Fruit fly (Drosophila melanogaster) whole organism, prepupa: ENCODE data around the gene CG14543.

Experiments
- Blimp-1 ChIP-seq: fragments of 200-800 bp; sonication (Bioruptor generic); optimal IDR thresholded peaks from 3 replicates; lab custom pipeline; 2017; ENCODE audit warnings: missing biosample characterization, missing genetic modification characterization, mild to moderate bottlenecking, moderate library complexity, missing genetic modification reagents
- CG10669 ChIP-seq: fragments of 200-800 bp; sonication (Bioruptor generic); optimal IDR thresholded peaks from 3 replicates; lab custom pipeline; 2018; ENCODE audit warnings: missing biosample characterization, mild to moderate bottlenecking, missing genetic modification characterization, moderate library complexity
- CG11762 ChIP-seq: fragments of 200-800 bp; sonication (Bioruptor generic); optimal IDR thresholded peaks from 3 replicates; lab custom pipeline; 2016; ENCODE audit warnings: missing biosample characterization, missing genetic modification characterization; ENCODE audit not compliant: insufficient read depth
- CG11902 ChIP-seq: fragments of 200-800 bp; sonication (Bioruptor generic); optimal IDR thresholded peaks from 3 replicates; lab custom pipeline; 2016; ENCODE audit warnings: missing biosample characterization, missing genetic modification characterization
- CG15336 ChIP-seq: fragments of 200-800 bp; sonication (Bioruptor generic); IDR thresholded peaks from 2 replicates; pipeline ENCODE4 v1.3.6; 2022; ENCODE audit warnings: missing biosample characterization, missing genetic modification characterization
- CG1621 ChIP-seq: fragments of 200-800 bp; sonication (Bioruptor generic); optimal IDR thresholded peaks from 3 replicates; lab custom pipeline; 2018; ENCODE audit warnings: missing biosample characterization, mild to moderate bottlenecking, missing genetic modification characterization
- CG16779 ChIP-seq: fragments of 200-800 bp; sonication (Bioruptor generic); optimal IDR thresholded peaks from 3 replicates; lab custom pipeline; 2017; ENCODE audit warnings: missing biosample characterization, mild to moderate bottlenecking, missing genetic modification characterization
- CG3032 ChIP-seq: fragments of 200-800 bp; optimal IDR thresholded peaks from 2 replicates; lab custom pipeline; 2019; ENCODE audit warnings: missing biosample characterization, mild to moderate bottlenecking, missing genetic modification characterization, moderate library complexity
- CG31627 ChIP-seq: fragments of 200-800 bp; sonication (Bioruptor generic); optimal IDR thresholded peaks from 3 replicates; lab custom pipeline; 2016; ENCODE audit warnings: missing biosample characterization, missing genetic modification characterization
- CG34406 ChIP-seq: fragments of 200-800 bp; sonication (Bioruptor generic); optimal IDR thresholded peaks from 3 replicates; lab custom pipeline; 2016; ENCODE audit warnings: missing biosample characterization, missing genetic modification characterization
- CG3919 ChIP-seq: fragments of 200-800 bp; sonication (Bioruptor generic); optimal IDR thresholded peaks from 3 replicates; lab custom pipeline; 2016; ENCODE audit warnings: missing biosample characterization, missing genetic modification characterization
- CG4318 ChIP-seq: fragments of 200-800 bp; sonication (Bioruptor generic); optimal IDR thresholded peaks from 3 replicates; lab custom pipeline; 2017; ENCODE audit warnings: missing biosample characterization, mild to moderate bottlenecking, missing genetic modification characterization
- CG6163 ChIP-seq: fragments of 200-800 bp; sonication (Bioruptor generic); IDR thresholded peaks from 3 replicates; pipeline ENCODE4 v1.3.6; 2022; ENCODE audit warnings: missing biosample characterization, missing genetic modification characterization
- CG6276 ChIP-seq: fragments of 200-800 bp; sonication (Bioruptor generic); optimal IDR thresholded peaks from 2 replicates; lab custom pipeline; 2017; ENCODE audit warnings: missing biosample characterization, mild to moderate bottlenecking, missing genetic modification characterization
- CG6792 ChIP-seq: fragments of 200-800 bp; sonication (Bioruptor generic); optimal IDR thresholded peaks from 3 replicates; lab custom pipeline; 2016; ENCODE audit warnings: missing biosample characterization, missing genetic modification characterization
- CG6808 ChIP-seq: fragments of 200-800 bp; sonication (Bioruptor generic); optimal IDR thresholded peaks from 3 replicates; lab custom pipeline; 2017; ENCODE audit warnings: missing biosample characterization, missing genetic modification characterization, mild to moderate bottlenecking, moderate library complexity, missing genetic modification reagents
- CG8119 ChIP-seq: fragments of 200-800 bp; sonication (Bioruptor generic); IDR thresholded peaks from 3 replicates; pipeline ENCODE4 v1.3.6; 2022; ENCODE audit warnings: missing biosample characterization, missing genetic modification characterization
- CG8319 ChIP-seq: fragments of 200-800 bp; sonication (Bioruptor generic); optimal IDR thresholded peaks from 3 replicates; lab custom pipeline; 2016; ENCODE audit warnings: missing biosample characterization, missing genetic modification characterization
- CG9139 ChIP-seq: fragments of 200-800 bp; sonication (Bioruptor generic); optimal IDR thresholded peaks from 3 replicates; lab custom pipeline; 2017; ENCODE audit warnings: missing biosample characterization, mild to moderate bottlenecking, missing genetic modification characterization
- Eip75B ChIP-seq: fragments of 200-800 bp; sonication (Bioruptor generic); optimal IDR thresholded peaks from 3 replicates; lab custom pipeline; 2016; ENCODE audit warnings: missing biosample characterization, missing genetic modification characterization
- Eip78C ChIP-seq: fragments of 200-800 bp; sonication (Bioruptor generic); peaks from one replicate; lab custom pipeline; 2016; ENCODE audit warnings: missing biosample characterization, missing genetic modification characterization
- Eip93F ChIP-seq: fragments of 200-800 bp; sonication (Bioruptor generic); optimal IDR thresholded peaks from 2 replicates; lab custom pipeline; 2016; ENCODE audit warnings: missing biosample characterization, mild to moderate bottlenecking, missing genetic modification characterization
- Ets21C ChIP-seq: fragments of 200-800 bp; sonication (Bioruptor generic); optimal IDR thresholded peaks from 3 replicates; lab custom pipeline; 2016; ENCODE audit warnings: missing biosample characterization, missing genetic modification characterization
- Ets96B ChIP-seq: fragments of 200-800 bp; optimal IDR thresholded peaks from 2 replicates; lab custom pipeline; 2019; ENCODE audit warnings: missing biosample characterization, mild to moderate bottlenecking, missing genetic modification characterization, moderate library complexity
- Hr38 ChIP-seq: sonication (Bioruptor generic); optimal IDR thresholded peaks from 2 replicates; lab custom pipeline; 2016; ENCODE audit warnings: missing biosample characterization, missing genetic modification characterization
- Hr39 ChIP-seq: fragments of 200-800 bp; sonication (Bioruptor generic); optimal IDR thresholded peaks from 2 replicates; lab custom pipeline; 2016; ENCODE audit warnings: missing biosample characterization, missing genetic modification characterization
- Hr4 ChIP-seq: fragments of 200-800 bp; sonication (Bioruptor generic); optimal IDR thresholded peaks from 3 replicates; lab custom pipeline; 2016; ENCODE audit warnings: missing biosample characterization, missing genetic modification characterization
- Lpt ChIP-seq: fragments of 200-800 bp; sonication (Bioruptor generic); optimal IDR thresholded peaks from 3 replicates; lab custom pipeline; 2016; ENCODE audit warnings: missing biosample characterization, missing genetic modification characterization
- Met ChIP-seq: fragments of 200-800 bp; sonication (Bioruptor generic); optimal IDR thresholded peaks from 3 replicates; lab custom pipeline; 2016; ENCODE audit warnings: missing biosample characterization, missing genetic modification characterization
- Smox ChIP-seq: fragments of 200-800 bp; sonication (Bioruptor generic); optimal IDR thresholded peaks from 3 replicates; lab custom pipeline; 2016; ENCODE audit warnings: missing biosample characterization, missing genetic modification characterization
- Sox14 ChIP-seq: fragments of 200-800 bp; sonication (Bioruptor generic); optimal IDR thresholded peaks from 3 replicates; lab custom pipeline; 2016; ENCODE audit warnings: missing biosample characterization, missing genetic modification characterization
- Sox15 ChIP-seq: fragments of 200-800 bp; sonication (Bioruptor generic); optimal IDR thresholded peaks from 3 replicates; lab custom pipeline; 2016; ENCODE audit warnings: missing biosample characterization, missing genetic modification characterization
- achi ChIP-seq: fragments of 200-800 bp; sonication (Bioruptor generic); optimal IDR thresholded peaks from 3 replicates; lab custom pipeline; 2016; ENCODE audit warnings: missing biosample characterization, missing genetic modification characterization
- dac ChIP-seq: fragments of 200-800 bp; sonication (Bioruptor generic); optimal IDR thresholded peaks from 2 replicates; lab custom pipeline; 2017; ENCODE audit warnings: missing biosample characterization, mild to moderate bottlenecking, missing genetic modification characterization
- dsx ChIP-seq: fragments of 200-800 bp; optimal IDR thresholded peaks from 3 replicates; lab custom pipeline; 2019; ENCODE audit warnings: missing biosample characterization, mild to moderate bottlenecking, missing genetic modification characterization, moderate library complexity; ENCODE audit not compliant: poor library complexity, severe bottlenecking
- eg ChIP-seq: fragments of 200-800 bp; sonication (Bioruptor generic); IDR thresholded peaks from 3 replicates; pipeline ENCODE4 v1.3.6; 2022; ENCODE audit warnings: missing biosample characterization, missing genetic modification characterization
- esn ChIP-seq: fragments of 200-800 bp; sonication (Bioruptor generic); optimal IDR thresholded peaks from 2 replicates; lab custom pipeline; 2016; ENCODE audit warnings: missing biosample characterization, mild to moderate bottlenecking, missing genetic modification characterization, moderate library complexity
- fd59A ChIP-seq: fragments of 200-800 bp; sonication (Bioruptor generic); optimal IDR thresholded peaks from 2 replicates; lab custom pipeline; 2017; ENCODE audit warnings: missing biosample characterization, mild to moderate bottlenecking, missing genetic modification characterization, missing genetic modification reagents
- fd85E ChIP-seq: fragments of 200-800 bp; sonication (Bioruptor generic); optimal IDR thresholded peaks from 3 replicates; lab custom pipeline; 2016; ENCODE audit warnings: missing biosample characterization, missing genetic modification characterization
- fkh ChIP-seq: fragments of 200-800 bp; sonication (Bioruptor generic); optimal IDR thresholded peaks from 3 replicates; lab custom pipeline; 2017; ENCODE audit warnings: missing biosample characterization, mild to moderate bottlenecking, missing genetic modification characterization, moderate library complexity
- net ChIP-seq: fragments of 200-800 bp; sonication (Bioruptor generic); optimal IDR thresholded peaks from 3 replicates; lab custom pipeline; 2016; ENCODE audit warnings: missing biosample characterization, missing genetic modification characterization
- pdm3 ChIP-seq: fragments of 200-800 bp; sonication (Bioruptor generic); optimal IDR thresholded peaks from 3 replicates; lab custom pipeline; 2016; ENCODE audit warnings: missing biosample characterization, missing genetic modification characterization
- salr ChIP-seq, 2 experiments: fragments of 200-800 bp; sonication (Bioruptor generic); optimal IDR thresholded peaks; 3 replicates each; lab custom pipeline; 2016 to 2018; ENCODE audit warnings: missing biosample characterization in 2 of 2, missing genetic modification characterization in 2 of 2, mild to moderate bottlenecking in 1 of 2
- spab ChIP-seq: fragments of 200-800 bp; sonication (Bioruptor generic); optimal IDR thresholded peaks from 2 replicates; lab custom pipeline; 2017; ENCODE audit warnings: missing biosample characterization, mild to moderate bottlenecking, missing genetic modification characterization, missing genetic modification reagents
- ss ChIP-seq, 2 experiments: fragments of 200-800 bp; sonication (Bioruptor generic); optimal IDR thresholded peaks; 2 replicates in 1 of 2; 3 replicates in 1 of 2; lab custom pipeline; 2017 to 2018; ENCODE audit warnings: mild to moderate bottlenecking in 2 of 2, missing biosample characterization in 2 of 2, missing genetic modification characterization in 2 of 2, moderate library complexity in 1 of 2
- topi ChIP-seq: fragments of 200-800 bp; sonication (Bioruptor generic); optimal IDR thresholded peaks from 3 replicates; lab custom pipeline; 2016; ENCODE audit warnings: missing biosample characterization, missing genetic modification characterization
- vri ChIP-seq: fragments of 200-800 bp; sonication (Bioruptor generic); optimal IDR thresholded peaks from 3 replicates; lab custom pipeline; 2016; ENCODE audit warnings: missing biosample characterization, mild to moderate bottlenecking, missing genetic modification characterization

CG14543 gene

DNA sequence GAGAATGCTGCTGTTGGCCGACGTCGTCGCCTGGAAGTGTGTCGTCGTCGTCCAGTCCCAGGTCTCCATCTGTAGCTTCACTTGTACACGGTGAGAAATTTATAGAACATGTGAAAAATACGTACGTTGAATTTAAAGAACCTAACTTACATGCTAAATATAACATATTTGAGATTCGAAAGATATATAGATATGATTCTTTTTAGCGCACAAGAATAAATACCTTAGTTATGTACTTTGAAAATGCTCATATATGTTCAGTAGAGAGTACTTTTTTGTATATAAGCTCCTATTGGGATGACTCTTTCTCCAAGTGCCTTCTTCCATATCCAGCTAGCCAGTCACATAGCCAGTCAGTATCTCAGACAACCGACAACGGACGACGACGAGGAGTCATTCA, 18.8 kb downstream of the CG14543 start (continued):
- TF ChIP-seq CG6163 (GFP tag; lab: Robert Waterston, UW) (no peak), Ets21C (GFP tag; lab: Kevin White, UChicago) (no peak), dsx (GFP tag; lab: Kevin White, UChicago) (no peak), CG6276 (no peak), Hr39 (GFP tag; lab: Kevin White, UChicago) (no peak), salr (GFP tag; optimal IDR thresholded peaks at IDR 0.05; lab: Kevin White, UChicago) (no peak), pdm3 (GFP tag; lab: Kevin White, UChicago) (peak; percentile 7), CG8319 (GFP tag; lab: Kevin White, UChicago) (no peak), CG3032 (tag; lab: Kevin White, UChicago) (peak; percentile 41), CG8119 (no peak), esn (GFP tag; lab: Kevin White, UChicago) (peak; percentile 25), fkh (no peak)

DNA sequence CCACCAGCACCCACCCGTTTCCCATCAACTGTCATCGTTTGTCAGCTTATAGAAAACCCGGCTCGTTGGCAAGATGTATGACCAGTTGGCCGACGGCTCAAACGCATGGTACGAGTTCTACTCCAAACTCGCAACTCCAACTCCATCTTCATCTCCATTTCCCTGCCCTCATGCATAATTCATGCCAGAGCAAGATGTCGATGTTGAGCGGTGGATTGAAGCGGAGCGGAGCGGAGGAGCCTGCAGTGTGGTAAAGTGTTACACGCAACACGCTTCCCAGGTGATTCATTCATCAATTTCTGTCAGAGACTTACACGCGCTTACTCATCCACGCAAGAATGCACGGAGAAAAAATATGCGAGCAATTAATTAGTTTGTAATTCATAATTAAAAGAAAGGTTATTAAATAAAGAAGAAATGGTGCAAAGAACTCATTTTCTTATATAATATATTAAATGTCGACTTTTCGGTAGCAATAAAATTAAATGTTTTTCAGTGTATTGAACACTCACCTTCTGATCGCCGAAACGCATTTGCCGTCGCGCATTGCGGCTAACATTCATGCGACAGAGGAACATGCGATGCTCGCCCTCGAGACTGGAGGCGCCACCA, 25.1 kb downstream of the CG14543 start:
- TF ChIP-seq CG4318 (GFP tag; lab: Kevin White, UChicago) (peak; percentile 10), ss (GFP tag; optimal IDR thresholded peaks at IDR 0.05; lab: Kevin White, UChicago) (peak; percentile 74 to 96), salr (GFP tag; optimal IDR thresholded peaks at IDR 0.05; lab: Kevin White, UChicago) (peak; percentile 34 to 50), CG11762 (GFP tag; lab: Kevin White, UChicago) (peak; percentile 61), CG8319 (GFP tag; lab: Kevin White, UChicago) (peak; percentile 52), CG3032 (tag; lab: Kevin White, UChicago) (peak; percentile 82), CG1621 (peak; percentile 60), CG16779 (tag; lab: Kevin White, UChicago) (peak; percentile 52), Met (GFP tag; lab: Kevin White, UChicago) (peak; percentile 83), Sox15 (peak; percentile 19), Sox14 (GFP tag; lab: Kevin White, UChicago) (peak; percentile 58), Eip78C (GFP tag; lab: Kevin White, UChicago) (peak; percentile 94), CG6808 (peak; percentile 80), CG15336 (GFP tag; lab: Robert Waterston, UW) (peak; percentile 80), net (GFP tag; lab: Kevin White, UChicago) (peak; percentile 55), CG6163 (GFP tag; lab: Robert Waterston, UW) (peak; percentile 86), esn (GFP tag; lab: Kevin White, UChicago) (peak; percentile 83), Lpt (GFP tag; lab: Kevin White, UChicago) (peak; percentile 59), CG6792 (GFP tag; lab: Kevin White, UChicago) (peak; percentile 73), CG11902 (GFP tag; lab: Kevin White, UChicago) (peak; percentile 35), CG9139 (GFP tag; lab: Kevin White, UChicago) (peak; percentile 55), fd85E (no peak), spab (peak; percentile 70), topi (GFP tag; lab: Kevin White, UChicago) (peak; percentile 80), Ets21C (GFP tag; lab: Kevin White, UChicago) (peak; percentile 51), Hr38 (GFP tag; lab: Kevin White, UChicago) (no peak), CG6276 (peak; percentile 53), vri (GFP tag; lab: Kevin White, UChicago) (peak; percentile 50), Eip93F (GFP tag; lab: Kevin White, UChicago) (no peak), Blimp-1 (GFP tag; lab: Kevin White, UChicago) (peak; percentile 57), CG8119 (peak; percentile 78), CG10669 (peak; percentile 73), CG34406 (GFP tag; lab: Kevin White, UChicago) (peak; percentile 72), Hr4 (GFP tag; lab: Kevin White, UChicago) (peak; percentile 64), eg (GFP tag; lab: Robert Waterston, UW) (peak; percentile 78), achi (peak; percentile 81), fd59A (peak; percentile 27), CG31627 (GFP tag; lab: Kevin White, UChicago) (peak; percentile 69), dac (GFP tag; lab: Kevin White, UChicago) (peak; percentile 19), CG3919 (GFP tag; lab: Kevin White, UChicago) (peak; percentile 81), Eip75B (peak; percentile 81), Smox (GFP tag; lab: Kevin White, UChicago) (peak; percentile 75), Ets96B (tag; lab: Kevin White, UChicago) (peak; percentile 76)
